Worm (Caenorhabditis elegans): ENCODE data around the gene Y39B6A.1.

DNA sequence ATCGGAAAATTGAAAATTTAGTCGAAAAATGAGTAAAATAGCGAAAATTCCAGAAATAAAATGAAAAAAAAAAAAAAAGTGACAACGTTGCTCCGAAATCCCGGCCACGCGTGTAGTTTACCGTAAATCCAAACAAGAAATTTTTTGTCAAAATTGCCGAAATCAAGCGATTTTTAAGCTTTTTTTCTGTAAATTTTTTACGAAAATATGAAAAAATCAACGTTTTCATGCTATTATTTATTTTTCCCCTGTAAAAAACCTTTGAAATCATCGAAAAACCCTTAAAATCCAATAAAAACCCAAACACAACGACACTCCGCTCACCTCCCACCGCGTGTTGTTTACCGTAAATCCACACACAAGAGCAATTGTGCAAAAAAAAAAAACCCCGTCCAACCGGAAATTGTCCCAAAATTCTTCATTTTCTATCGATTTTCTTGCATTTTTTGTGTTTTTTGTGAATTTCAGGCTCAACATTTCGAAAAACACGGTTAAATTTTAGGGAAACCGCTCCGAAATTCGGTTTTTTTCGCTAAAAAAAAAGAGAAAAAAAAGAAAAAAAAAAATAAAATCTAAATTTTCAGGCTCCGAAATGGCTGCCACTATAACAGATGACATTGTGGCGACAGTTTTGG lies 13.3 kb downstream of the Y39B6A.1 start, which contains the start of the genes Y39B6A.3 and pph-5:
- TF ChIP-seq ama-1 (optimal IDR thresholded peaks at IDR 0.05) (no peak), scrt-1 (GFP tag; IDR thresholded peaks at IDR 0.05) (no peak), tra-4 (tag; optimal IDR thresholded peaks at IDR 0.05) (no peak), ets-7 (tag; optimal IDR thresholded peaks at IDR 0.05) (no peak), F13C5.2 (tag; optimal IDR thresholded peaks at IDR 0.05) (peak; percentile 28), pes-1 (GFP tag; IDR thresholded peaks at IDR 0.05) (no peak), hmbx-1 (tag; optimal IDR thresholded peaks at IDR 0.05) (no peak), hnd-1 (tag; optimal IDR thresholded peaks at IDR 0.05) (no peak), ceh-13 (GFP tag; optimal IDR thresholded peaks at IDR 0.05) (no peak), tbx-11 (GFP tag; IDR thresholded peaks at IDR 0.05) (0 out of 2 replicates have a peak, but pooled peaks have one; percentile 11), B0310.2 (tag; optimal IDR thresholded peaks at IDR 0.05) (no peak), flt-1 (GFP tag; IDR thresholded peaks at IDR 0.05) (no peak), aly-1 (tag; optimal IDR thresholded peaks at IDR 0.05) (no peak)
